Fruit fly (Drosophila melanogaster) whole organism, pupa: ENCODE measurements around the gene Ilp6.

ENCODE experiments used
- CG12605 ChIP-seq: fragments of 200-800 bp; sonication (Bioruptor generic); IDR thresholded peaks from 2 replicates; pipeline ENCODE4 v1.3.6; 2022; ENCODE audit warnings: missing biosample characterization, missing genetic modification characterization
- CG13204 ChIP-seq: fragments of 200-800 bp; sonication (Bioruptor generic); optimal IDR thresholded peaks from 2 replicates; lab custom pipeline; 2018; ENCODE audit warnings: missing biosample characterization, mild to moderate bottlenecking, missing genetic modification characterization, moderate library complexity
- CG14655 ChIP-seq: fragments of 200-800 bp; sonication (Bioruptor generic); optimal IDR thresholded peaks from 3 replicates; lab custom pipeline; 2017; ENCODE audit warnings: mild to moderate bottlenecking, missing biosample characterization, missing genetic modification reagents, missing genetic modification characterization
- CG15710 ChIP-seq: fragments of 200-800 bp; sonication (Bioruptor generic); optimal IDR thresholded peaks from 2 replicates; lab custom pipeline; 2018; ENCODE audit warnings: missing biosample characterization, mild to moderate bottlenecking, missing genetic modification characterization, moderate library complexity
- CG32121 ChIP-seq: fragments of 200-800 bp; sonication (Bioruptor generic); IDR thresholded peaks from 2 replicates; pipeline ENCODE4 v1.3.6; 2022; ENCODE audit warnings: missing biosample characterization, missing genetic modification characterization
- Snoo ChIP-seq: fragments of 200-800 bp; sonication (Bioruptor generic); optimal IDR thresholded peaks from 3 replicates; lab custom pipeline; 2017; ENCODE audit warnings: missing biosample characterization, mild to moderate bottlenecking, missing genetic modification characterization, inconsistent platforms

DNA sequence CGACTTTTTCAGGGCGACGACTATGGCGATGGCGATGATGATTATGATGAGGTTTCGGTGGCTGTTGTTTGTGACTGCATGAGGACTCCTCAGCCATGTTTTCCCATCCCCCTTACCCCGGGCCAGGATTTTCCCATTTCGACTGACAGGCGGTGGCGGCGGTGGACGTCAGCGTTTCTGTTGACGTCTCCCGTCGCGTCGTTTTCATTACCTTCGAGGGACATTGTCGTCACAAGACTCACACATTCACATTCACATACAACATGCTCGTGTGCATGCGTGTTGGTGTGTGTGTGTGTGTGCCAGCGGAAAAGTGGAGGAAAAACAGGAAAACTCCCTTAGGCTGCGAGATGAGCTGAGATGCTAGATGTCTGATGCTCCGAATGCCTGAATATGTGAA, 14.7 kb downstream of the Ilp6 start:
- TF ChIP-seq CG13204, result peak; percentile 26
- TF ChIP-seq CG14655 (GFP tag; lab: Kevin White, UChicago), result no peak
- TF ChIP-seq CG32121 (GFP tag; lab: Robert Waterston, UW), result no peak
- TF ChIP-seq CG15710 (tag; lab: Kevin White, UChicago), result no peak
- TF ChIP-seq CG12605 (GFP tag; lab: Robert Waterston, UW), result no peak
- no peak for TF ChIP-seq Snoo (tag; lab: Kevin White, UChicago)
